Fruit fly (Drosophila melanogaster) whole organism, wandering third instar larva: ENCODE data around the gene Sugb.

Experiments
- OdsH ChIP-seq: fragments of 200-800 bp; sonication (Bioruptor generic); optimal IDR thresholded peaks from 2 replicates; lab custom pipeline; 2016; ENCODE audit warnings: missing biosample characterization, mild to moderate bottlenecking, missing genetic modification characterization
- Rel ChIP-seq, 2 experiments: fragments of 200-800 bp; sonication (Bioruptor generic) in 1 of 2; optimal IDR thresholded peaks; 2 replicates in 1 of 2; 3 replicates in 1 of 2; lab custom pipeline; 2016 to 2019; ENCODE audit warnings: mild to moderate bottlenecking in 2 of 2, missing biosample characterization in 2 of 2, missing genetic modification characterization in 2 of 2, moderate library complexity in 1 of 2
- foxo ChIP-seq, 2 experiments: fragments of 200-800 bp; sonication (Bioruptor generic); optimal IDR thresholded peaks; 2 replicates in 1 of 2; 3 replicates in 1 of 2; lab custom pipeline; 2016 to 2017; ENCODE audit warnings: missing biosample characterization in 2 of 2, missing genetic modification characterization in 2 of 2
- fru ChIP-seq: fragments of 200-800 bp; sonication (Bioruptor generic); optimal IDR thresholded peaks from 3 replicates; lab custom pipeline; 2016; ENCODE audit warnings: missing biosample characterization, mild to moderate bottlenecking, missing genetic modification characterization
- usp ChIP-seq: fragments of >200 bp; optimal IDR thresholded peaks from 2 replicates; lab custom pipeline; 2017; ENCODE audit warnings: missing biosample characterization, missing genetic modification characterization

DNA sequence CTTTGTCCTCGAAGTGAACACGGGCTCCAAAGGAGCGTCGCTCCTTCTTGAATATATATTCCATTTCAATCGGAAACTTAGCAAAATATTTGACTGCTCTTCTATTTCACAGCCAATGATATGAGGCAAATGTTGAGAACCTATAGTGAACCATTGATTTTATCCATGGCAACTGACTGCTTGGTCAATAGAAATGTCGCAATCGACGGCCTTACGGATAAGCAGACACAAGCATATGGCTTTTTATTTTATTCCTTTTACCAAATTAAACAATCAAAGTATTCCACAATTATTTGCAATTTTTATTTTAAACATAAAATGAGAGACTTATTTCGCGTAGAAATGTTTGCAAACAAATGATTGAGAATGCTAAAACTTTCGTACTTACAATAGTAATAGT lies 15.4 kb downstream of the Sugb start, which contains the start of gene Dnai2:
- no peak for TF ChIP-seq usp
- TF ChIP-seq OdsH (GFP tag; lab: Kevin White, UChicago), result no peak
- no peak for TF ChIP-seq Rel (GFP tag; optimal IDR thresholded peaks at IDR 0.05; lab: Kevin White, UChicago)
- TF ChIP-seq Rel (tag; optimal IDR thresholded peaks at IDR 0.05; lab: Kevin White, UChicago), result no peak
- TF ChIP-seq foxo (GFP tag; optimal IDR thresholded peaks at IDR 0.05; lab: Kevin White, UChicago), result no peak
- TF ChIP-seq fru (GFP tag; lab: Kevin White, UChicago), result no peak
